Fruit fly (Drosophila melanogaster): ENCODE measurements around the gene Polr2J.
A peak's percentile ranks its signal among the peaks of the same experiment; 100 is the strongest.

The Polr2J gene

DNA sequence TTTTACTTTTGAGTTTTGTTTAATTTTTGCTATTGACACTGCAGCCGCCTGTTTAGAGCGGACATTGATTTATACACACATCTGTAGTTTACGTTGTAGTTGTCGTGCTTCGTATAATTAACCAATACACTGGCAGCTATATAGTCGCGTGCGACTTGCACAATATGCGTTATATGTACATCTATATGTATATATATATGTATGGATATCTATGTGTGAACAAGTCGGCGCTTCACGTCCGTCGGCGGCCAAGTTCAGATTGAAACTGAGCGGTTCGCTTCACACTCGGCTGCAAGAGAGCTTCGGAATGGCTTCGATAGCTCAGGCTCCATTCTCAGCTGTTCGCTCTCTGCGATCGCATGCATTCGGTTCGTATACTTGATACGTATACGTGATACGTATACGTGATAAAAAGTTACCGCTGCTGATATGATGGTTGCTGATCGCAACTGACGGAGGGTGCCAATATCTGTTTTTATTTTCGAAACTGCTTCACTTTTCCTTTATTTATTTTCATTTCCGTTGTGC is 17.8 kb upstream of the Polr2J start (continued):
- TF ChIP-seq Blimp-1 (GFP tag; optimal IDR thresholded peaks at IDR 0.05) (no peak), Eip78C (GFP tag) (peak; percentile 80), dac (GFP tag; optimal IDR thresholded peaks at IDR 0.05) (no peak), CG11902 (GFP tag; optimal IDR thresholded peaks at IDR 0.05) (no peak), net (GFP tag; optimal IDR thresholded peaks at IDR 0.05) (peak; percentile 42), CG11294 (GFP tag; IDR thresholded peaks at IDR 0.05) (no peak), CG34406 (GFP tag; optimal IDR thresholded peaks at IDR 0.05) (peak; percentile 1), lz (GFP tag; optimal IDR thresholded peaks at IDR 0.05) (no peak), CG8319 (GFP tag; optimal IDR thresholded peaks at IDR 0.05) (peak; percentile 31), CG6276 (GFP tag; optimal IDR thresholded peaks at IDR 0.05) (peak; percentile 28), spab (GFP tag; optimal IDR thresholded peaks at IDR 0.05) (peak; percentile 43), CG6163 (GFP tag; IDR thresholded peaks at IDR 0.05) (peak; percentile 64), CG7368 (GFP tag; optimal IDR thresholded peaks at IDR 0.05) (peak; percentile 27), CG8119 (GFP tag; IDR thresholded peaks at IDR 0.05) (peak; percentile 59; the same call in 1 of the 3 replicates), Sox14 (GFP tag; optimal IDR thresholded peaks at IDR 0.05) (no peak), dsx (GFP tag; optimal IDR thresholded peaks at IDR 0.05; ENCODE audit: poor library complexity, severe bottlenecking) (peak; percentile 55), Gug (GFP tag; IDR thresholded peaks at IDR 0.05) (peak; percentile 14; the same call in 1 of the 2 replicates)

- TF ChIP-seq CG16779 (tag; optimal IDR thresholded peaks at IDR 0.05) = no peak
- TF ChIP-seq Hr4 (GFP tag; optimal IDR thresholded peaks at IDR 0.05) = peak; percentile 55
- no peak for TF ChIP-seq spab (GFP tag; optimal IDR thresholded peaks at IDR 0.05)
- TF ChIP-seq Blimp-1 (GFP tag; optimal IDR thresholded peaks at IDR 0.05) = no peak
- TF ChIP-seq CG10631 (GFP tag; optimal IDR thresholded peaks at IDR 0.05) = peak; percentile 23
- peak; percentile 1 for TF ChIP-seq Sox15 (GFP tag; optimal IDR thresholded peaks at IDR 0.05)
- TF ChIP-seq svp (GFP tag) = peak; percentile 56
- TF ChIP-seq CG4318 (GFP tag; optimal IDR thresholded peaks at IDR 0.05) = peak; percentile 52
- TF ChIP-seq esn (GFP tag; optimal IDR thresholded peaks at IDR 0.05) = peak; percentile 37
- peak; percentile 42 for TF ChIP-seq Met (GFP tag; optimal IDR thresholded peaks at IDR 0.05)
- TF ChIP-seq CG8632 (GFP tag; optimal IDR thresholded peaks at IDR 0.05) = peak; percentile 20
- peak; percentile 10 for TF ChIP-seq CG11762 (GFP tag; optimal IDR thresholded peaks at IDR 0.05; ENCODE audit: insufficient read depth)
- no peak for TF ChIP-seq fd85E (GFP tag; optimal IDR thresholded peaks at IDR 0.05)
- TF ChIP-seq CG3032 (tag; optimal IDR thresholded peaks at IDR 0.05) = peak; percentile 26
- TF ChIP-seq CG11294 (GFP tag; IDR thresholded peaks at IDR 0.05) = no peak
- TF ChIP-seq CG1621 (tag; optimal IDR thresholded peaks at IDR 0.05) = peak; percentile 3
- no peak for TF ChIP-seq Lpt (GFP tag; optimal IDR thresholded peaks at IDR 0.05)
- peak; percentile 24; the same call in 1 of the 3 replicates for TF ChIP-seq eg (GFP tag; IDR thresholded peaks at IDR 0.05)
- TF ChIP-seq Sox102F (GFP tag; optimal IDR thresholded peaks at IDR 0.05) = peak; percentile 4
- no peak for TF ChIP-seq dac (GFP tag; optimal IDR thresholded peaks at IDR 0.05)
- TF ChIP-seq CG9139 (GFP tag; optimal IDR thresholded peaks at IDR 0.05) = no peak
- peak; percentile 57 for TF ChIP-seq CG15336 (GFP tag; IDR thresholded peaks at IDR 0.05)
- TF ChIP-seq CG32006 (GFP tag; optimal IDR thresholded peaks at IDR 0.05) = peak; percentile 76
- peak in 1 of 2 experiments; percentile 26 for TF ChIP-seq salr (GFP tag; optimal IDR thresholded peaks at IDR 0.05)
- TF ChIP-seq Ets21C (GFP tag; optimal IDR thresholded peaks at IDR 0.05) = no peak
- TF ChIP-seq CG6808 (GFP tag; optimal IDR thresholded peaks at IDR 0.05) = peak; percentile 41
- 0 out of 3 replicates have a peak, but pooled peaks have one; percentile 28 for TF ChIP-seq CG8119 (GFP tag; IDR thresholded peaks at IDR 0.05)
- TF ChIP-seq CG34406 (GFP tag; optimal IDR thresholded peaks at IDR 0.05) = no peak
- TF ChIP-seq CG31627 (GFP tag; optimal IDR thresholded peaks at IDR 0.05) = peak; percentile 15
- TF ChIP-seq fd59A (GFP tag; optimal IDR thresholded peaks at IDR 0.05) = peak; percentile 12
- TF ChIP-seq CG6854 (GFP tag; optimal IDR thresholded peaks at IDR 0.05) = no peak
- peak; percentile 30 for TF ChIP-seq lz (GFP tag; optimal IDR thresholded peaks at IDR 0.05)
- TF ChIP-seq CG6792 (GFP tag; optimal IDR thresholded peaks at IDR 0.05) = no peak
- TF ChIP-seq CG8319 (GFP tag; optimal IDR thresholded peaks at IDR 0.05) = no peak
- TF ChIP-seq OdsH (GFP tag; optimal IDR thresholded peaks at IDR 0.05) = peak; percentile 54
- TF ChIP-seq topi (GFP tag; optimal IDR thresholded peaks at IDR 0.05) = no peak
- no peak for TF ChIP-seq fkh (GFP tag; optimal IDR thresholded peaks at IDR 0.05)
- TF ChIP-seq achi (GFP tag; optimal IDR thresholded peaks at IDR 0.05) = peak; percentile 27
- TF ChIP-seq CG7368 (GFP tag; optimal IDR thresholded peaks at IDR 0.05) = no peak
- peak; percentile 3 for TF ChIP-seq pdm3 (GFP tag; optimal IDR thresholded peaks at IDR 0.05)
- no peak for TF ChIP-seq acj6 (GFP tag; optimal IDR thresholded peaks at IDR 0.05)
These were observed 17.0 kb upstream of the Polr2J start for dm6 chr2L:17427187-17427586.

Data from whole organism, prepupa.